Worm (Caenorhabditis elegans) whole organism, L4 larva: ENCODE results near the gene clec-57.

Source experiments
- R02D3.7 ChIP-seq: fragments of 150-350 bp; sonication (generic microtip); optimal IDR thresholded peaks from 3 replicates; lab custom pipeline; 2014; ENCODE audit warnings: missing biosample characterization, missing genetic modification characterization
- Y5F2A.4 ChIP-seq: fragments of 200-800 bp; sonication (Bioruptor generic); optimal IDR thresholded peaks from 2 replicates; lab custom pipeline; 2018; ENCODE audit warnings: mild to moderate bottlenecking, missing genetic modification characterization, missing compliant biosample characterization
- Y75B8A.6 ChIP-seq: fragments of 200-800 bp; sonication (Bioruptor generic); IDR thresholded peaks from 2 replicates; pipeline ENCODE4 v1.3.6; 2022; ENCODE audit warnings: missing genetic modification reagents, missing genetic modification characterization, missing compliant biosample characterization
- aly-2 ChIP-seq: sonication (generic microtip); optimal IDR thresholded peaks from 2 replicates; lab custom pipeline; 2018; ENCODE audit warnings: missing biosample characterization, missing genetic modification characterization
- ama-1 ChIP-seq: fragments of 150-350 bp; optimal IDR thresholded peaks from 2 replicates; lab custom pipeline; 2014; ENCODE audit warnings: inconsistent platforms, mixed read lengths
- ceh-82 ChIP-seq: sonication (generic microtip); optimal IDR thresholded peaks from 2 replicates; lab custom pipeline; 2017; ENCODE audit warnings: missing biosample characterization, missing genetic modification characterization
- lsy-2 ChIP-seq, 2 experiments: fragments of 150-350 bp in 1 of 2; sonication (generic microtip) in 1 of 2; optimal IDR thresholded peaks; 2 replicates each; lab custom pipeline; 2014 to 2017; ENCODE audit warnings: missing biosample characterization in 2 of 2, missing genetic modification characterization in 2 of 2
- mdl-1 ChIP-seq, 2 experiments: fragments of 150-350 bp in 1 of 2; sonication (generic microtip) in 1 of 2; optimal IDR thresholded peaks; 2 replicates each; lab custom pipeline; 2014 to 2017; ENCODE audit warnings: missing biosample characterization in 2 of 2, missing genetic modification characterization in 2 of 2
- nhr-102 ChIP-seq: sonication (generic microtip); optimal IDR thresholded peaks from 2 replicates; lab custom pipeline; 2016; ENCODE audit warnings: mild to moderate bottlenecking, missing genetic modification characterization, moderate library complexity, missing compliant biosample characterization
- nhr-28 ChIP-seq: fragments of 150-350 bp; optimal IDR thresholded peaks from 2 replicates; lab custom pipeline; 2014; ENCODE audit warnings: missing biosample characterization, missing genetic modification characterization
- pqm-1 ChIP-seq: sonication (generic microtip); optimal IDR thresholded peaks from 2 replicates; lab custom pipeline; 2017; ENCODE audit warnings: missing biosample characterization, missing genetic modification characterization
- zag-1 ChIP-seq: fragments of 150-350 bp; optimal IDR thresholded peaks from 2 replicates; lab custom pipeline; 2014; ENCODE audit warnings: missing biosample characterization, missing genetic modification characterization
- zfp-2 ChIP-seq: sonication (generic microtip); optimal IDR thresholded peaks from 2 replicates; lab custom pipeline; 2016; ENCODE audit warnings: mild to moderate bottlenecking, missing genetic modification characterization, missing compliant biosample characterization
- ztf-7 ChIP-seq: fragments of 150-350 bp; optimal IDR thresholded peaks from 2 replicates; lab custom pipeline; 2014; ENCODE audit warnings: missing biosample characterization, missing genetic modification characterization

DNA sequence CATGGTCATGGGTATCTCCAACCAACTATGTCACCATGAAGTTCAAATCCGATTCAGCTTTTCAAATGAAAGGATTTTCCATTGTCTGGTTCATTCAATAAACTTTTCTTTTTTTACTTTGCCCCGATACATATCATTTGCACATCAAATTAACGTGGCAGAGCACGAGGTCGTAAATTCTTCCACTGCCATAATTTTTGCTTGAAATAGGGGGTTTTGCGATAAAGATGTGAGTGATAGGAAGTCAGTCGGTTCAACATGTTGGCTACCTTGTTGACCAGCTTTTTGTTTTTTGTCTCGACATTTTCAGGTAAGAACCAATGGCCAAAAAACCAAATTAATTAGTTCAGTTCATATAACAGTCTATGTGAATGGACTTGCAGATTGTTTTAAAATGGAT, 7.6 kb downstream of the clec-57 start, which contains the start of gene clec-54:
- no peak for TF ChIP-seq zag-1
- no peak for TF ChIP-seq mdl-1 (tag; optimal IDR thresholded peaks at IDR 0.05; lab: Kevin White, UChicago)
- no peak for TF ChIP-seq aly-2 (tag; lab: Kevin White, UChicago)
- peak; percentile 18 for TF ChIP-seq nhr-28 (tag; lab: Kevin White, UChicago)
- TF ChIP-seq ztf-7 (tag; lab: Kevin White, UChicago) = no peak
- TF ChIP-seq Y75B8A.6 (GFP tag; lab: Robert Waterston, UW) = no peak
- no peak for TF ChIP-seq Y5F2A.4 (GFP tag; lab: Kevin White, UChicago)
- no peak for TF ChIP-seq nhr-102 (tag; lab: Kevin White, UChicago)
- TF ChIP-seq R02D3.7 (tag; lab: Kevin White, UChicago) = no peak
- no peak for TF ChIP-seq zfp-2 (tag; lab: Kevin White, UChicago)
- TF ChIP-seq pqm-1 (tag; lab: Kevin White, UChicago) = no peak
- no peak for TF ChIP-seq lsy-2 (tag; optimal IDR thresholded peaks at IDR 0.05; lab: Kevin White, UChicago)
- no peak for TF ChIP-seq ceh-82 (tag; lab: Kevin White, UChicago)
- no peak for TF ChIP-seq ama-1 (lab: Kevin White, UChicago)
